Worm (Caenorhabditis elegans): ENCODE data around the gene Y49E10.4.
A peak's percentile ranks its signal among the peaks of the same experiment; 100 is the strongest.

Y49E10.4 gene

ce11 chrIII:12399709-12400108, 16.1 kb upstream of the Y49E10.4 start (continued):
- TF ChIP-seq gei-17 (GFP tag; optimal IDR thresholded peaks at IDR 0.05), result no peak
- TF ChIP-seq F39B2.1 (GFP tag; IDR thresholded peaks at IDR 0.05), result no peak
- no peak for TF ChIP-seq egl-44 (GFP tag; IDR thresholded peaks at IDR 0.05)
- TF ChIP-seq Y79H2A.3 (GFP tag; conservative IDR thresholded peaks at IDR 0.05), result 0 out of 2 replicates have a peak, but pooled peaks have one; percentile 18
- peak; percentile 11 for TF ChIP-seq T07F8.4 (tag; optimal IDR thresholded peaks at IDR 0.05)
- 0 out of 2 replicates have a peak, but pooled peaks have one; percentile 25 for TF ChIP-seq C17E4.6 (GFP tag; IDR thresholded peaks at IDR 0.05)
- TF ChIP-seq madf-8 (GFP tag; conservative IDR thresholded peaks at IDR 0.05), result no peak
- TF ChIP-seq Y53F4B.3 (GFP tag; IDR thresholded peaks at IDR 0.05), result no peak
- TF ChIP-seq die-1 (tag; optimal IDR thresholded peaks at IDR 0.05), result peak; percentile 70
- TF ChIP-seq ets-4 (GFP tag; optimal IDR thresholded peaks at IDR 0.05), result no peak
- no peak for TF ChIP-seq F33H1.4 (GFP tag; IDR thresholded peaks at IDR 0.05)
- TF ChIP-seq lin-26 (GFP tag; IDR thresholded peaks at IDR 0.05), result peak; percentile 87
- no peak for TF ChIP-seq F55B11.4 (tag; optimal IDR thresholded peaks at IDR 0.05; ENCODE audit: borderline replicate concordance, insufficient read depth)
- no peak for TF ChIP-seq lag-1 (GFP tag; IDR thresholded peaks at IDR 0.05)
- peak; percentile 67 for TF ChIP-seq rpc-1 (optimal IDR thresholded peaks at IDR 0.05)
- TF ChIP-seq rpc-1 (tag; optimal IDR thresholded peaks at IDR 0.05), result peak; percentile 79
- no peak for TF ChIP-seq cebp-2 (GFP tag; IDR thresholded peaks at IDR 0.05)
- TF ChIP-seq zim-3 (tag; optimal IDR thresholded peaks at IDR 0.05), result peak; percentile 7

ce11 chrIII:12398468-12398867, 14.9 kb upstream of the Y49E10.4 start:
- TF ChIP-seq madf-10 (tag; optimal IDR thresholded peaks at IDR 0.05) (no peak), unc-130 (GFP tag; optimal IDR thresholded peaks at IDR 0.05) (no peak), B0336.3 (GFP tag; IDR thresholded peaks at IDR 0.05) (0 out of 2 replicates have a peak, but pooled peaks have one; percentile 14), nfyb-1 (GFP tag; IDR thresholded peaks at IDR 0.05) (0 out of 2 replicates have a peak, but pooled peaks have one; percentile 34), F22D6.2 (tag; optimal IDR thresholded peaks at IDR 0.05) (no peak), madf-6 (GFP tag; IDR thresholded peaks at IDR 0.05) (0 out of 2 replicates have a peak, but pooled peaks have one; percentile 9), ztf-28 (GFP tag; IDR thresholded peaks at IDR 0.05) (0 out of 2 replicates have a peak, but pooled peaks have one; percentile 46), lsy-27 (tag; optimal IDR thresholded peaks at IDR 0.05; ENCODE audit: borderline replicate concordance, insufficient read depth) (no peak)

ce11 chrIII:12395085-12395484, 11.5 kb upstream of the Y49E10.4 start, which contains the start of gene Y49E10.10:
TSS of gene Y49E10.10 (plus strand) at chrIII:12395465.
- TF ChIP-seq dox-1 (GFP tag; IDR thresholded peaks at IDR 0.05) (no peak), lsy-27 (tag; optimal IDR thresholded peaks at IDR 0.05; ENCODE audit: borderline replicate concordance, insufficient read depth) (no peak), ztf-18 (tag; optimal IDR thresholded peaks at IDR 0.05) (no peak), B0035.1 (tag; optimal IDR thresholded peaks at IDR 0.05) (no peak)

ce11 chrIII:12388106-12388505, 4.5 kb upstream of the Y49E10.4 start:
- TF ChIP-seq F57C9.4 (tag; optimal IDR thresholded peaks at IDR 0.05) (no peak), F37B4.10 (GFP tag; IDR thresholded peaks at IDR 0.05) (no peak), T26A5.8 (tag; optimal IDR thresholded peaks at IDR 0.05) (no peak), D2030.7 (GFP tag; IDR thresholded peaks at IDR 0.05) (no peak), aptf-3 (GFP tag; IDR thresholded peaks at IDR 0.05) (no peak), xnd-1 (tag; optimal IDR thresholded peaks at IDR 0.05) (no peak), lin-40 (tag; optimal IDR thresholded peaks at IDR 0.05) (no peak), atf-7 (tag; optimal IDR thresholded peaks at IDR 0.05) (no peak), attf-5 (GFP tag; optimal IDR thresholded peaks at IDR 0.05) (no peak), F57A8.1 (GFP tag; optimal IDR thresholded peaks at IDR 0.05) (no peak), B0261.1 (tag; optimal IDR thresholded peaks at IDR 0.05) (no peak), dpl-1 (GFP tag; optimal IDR thresholded peaks at IDR 0.05) (no peak), Y53F4B.3 (GFP tag; IDR thresholded peaks at IDR 0.05) (no peak), fkh-3 (tag; optimal IDR thresholded peaks at IDR 0.05) (no peak), F39B2.1 (GFP tag; IDR thresholded peaks at IDR 0.05) (no peak), egl-44 (GFP tag; IDR thresholded peaks at IDR 0.05) (no peak)
